Comparison of ENCODE assay signal across 2 worm cellular contexts in the genomic region with DNA sequence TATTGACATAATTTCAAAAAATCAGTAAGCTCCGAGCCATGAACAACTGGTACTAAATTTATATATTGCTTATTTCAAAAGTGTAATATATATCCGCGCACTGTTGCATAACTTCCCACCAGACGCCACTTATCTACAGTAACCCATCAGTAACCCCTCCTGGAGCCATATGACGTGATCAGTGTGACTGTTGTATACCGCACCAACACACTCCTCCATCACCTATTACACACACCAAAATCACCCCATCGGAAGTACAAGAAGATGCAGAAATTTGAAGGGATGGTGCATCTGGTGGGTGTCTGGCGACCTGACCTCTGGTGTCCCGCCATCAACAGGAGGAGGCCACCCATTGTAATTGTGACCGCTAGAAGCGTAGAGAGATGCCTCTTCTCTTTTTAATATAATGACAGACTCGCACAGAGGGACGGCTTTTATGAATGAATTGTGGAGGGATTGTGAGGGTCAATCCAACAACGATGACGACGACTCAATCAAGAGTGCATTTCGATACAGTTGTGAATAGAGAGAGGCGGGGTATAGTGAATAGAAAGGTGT.
TF ChIP-seq lines count a peak whose summit lies in the region.

No protein-coding gene starts in this region.

TF ChIP-seq in whole organism, late embryonic, 69 proteins besides CTCF, POLR2A, EP300 and RAD21 (continued from another document):
- no peak for TF ChIP-seq ceh-48 (tag; optimal IDR thresholded peaks at IDR 0.05; lab: Kevin White, UChicago)
- peak; percentile 49 for TF ChIP-seq sox-2 (GFP tag; IDR thresholded peaks at IDR 0.05; lab: Robert Waterston, UW)
- TF ChIP-seq unc-42 (tag; optimal IDR thresholded peaks at IDR 0.05; lab: Kevin White, UChicago) = no peak
- no peak for TF ChIP-seq tbx-7 (tag; optimal IDR thresholded peaks at IDR 0.05; lab: Kevin White, UChicago)
- TF ChIP-seq hlh-8 (tag; optimal IDR thresholded peaks at IDR 0.05; lab: Kevin White, UChicago) = peak; percentile 11
- no peak for TF ChIP-seq fax-1 (tag; optimal IDR thresholded peaks at IDR 0.05; lab: Kevin White, UChicago)
- TF ChIP-seq sox-4 (tag; optimal IDR thresholded peaks at IDR 0.05; lab: Kevin White, UChicago) = no peak
- no peak for TF ChIP-seq ceh-14 (tag; optimal IDR thresholded peaks at IDR 0.05; lab: Kevin White, UChicago)
- TF ChIP-seq unc-86 (tag; optimal IDR thresholded peaks at IDR 0.05; lab: Kevin White, UChicago) = no peak
- no peak for TF ChIP-seq hlh-30 (tag; optimal IDR thresholded peaks at IDR 0.05; lab: Kevin White, UChicago; ENCODE audit: insufficient read depth)
- no peak for TF ChIP-seq unc-3 (GFP tag; conservative IDR thresholded peaks at IDR 0.05; lab: Robert Waterston, UW)
- TF ChIP-seq unc-3 (tag; optimal IDR thresholded peaks at IDR 0.05; lab: Kevin White, UChicago) = no peak
- no peak for TF ChIP-seq ets-4 (tag; optimal IDR thresholded peaks at IDR 0.05; lab: Kevin White, UChicago)
- no peak for TF ChIP-seq nhr-232 (tag; optimal IDR thresholded peaks at IDR 0.05; lab: Kevin White, UChicago)
- no peak for TF ChIP-seq ceh-24 (tag; optimal IDR thresholded peaks at IDR 0.05; lab: Kevin White, UChicago)
- no peak for TF ChIP-seq che-1 (tag; optimal IDR thresholded peaks at IDR 0.05; lab: Kevin White, UChicago)
- TF ChIP-seq Y22D7AL.16 (tag; optimal IDR thresholded peaks at IDR 0.05; lab: Kevin White, UChicago) = no peak
- no peak for TF ChIP-seq ttx-3 (tag; optimal IDR thresholded peaks at IDR 0.05; lab: Kevin White, UChicago)
- no peak for TF ChIP-seq F13H6.1 (tag; optimal IDR thresholded peaks at IDR 0.05; lab: Kevin White, UChicago)
- TF ChIP-seq fkh-10 (GFP tag; optimal IDR thresholded peaks at IDR 0.05; lab: Kevin White, UChicago) = no peak
- peak; percentile 75 for TF ChIP-seq ref-2 (tag; optimal IDR thresholded peaks at IDR 0.05; lab: Kevin White, UChicago)
- no peak for TF ChIP-seq hlh-13 (GFP tag; optimal IDR thresholded peaks at IDR 0.05; lab: Kevin White, UChicago)
- no peak for TF ChIP-seq C38D4.7 (GFP tag; optimal IDR thresholded peaks at IDR 0.05; lab: Kevin White, UChicago)
- TF ChIP-seq nfya-1 (tag; optimal IDR thresholded peaks at IDR 0.05; lab: Kevin White, UChicago) = peak; percentile 25
- TF ChIP-seq ceh-19 (GFP tag; optimal IDR thresholded peaks at IDR 0.05; lab: Kevin White, UChicago) = no peak
- TF ChIP-seq npax-4 (tag; optimal IDR thresholded peaks at IDR 0.05; lab: Kevin White, UChicago) = no peak
- no peak for TF ChIP-seq zip-5 (tag; optimal IDR thresholded peaks at IDR 0.05; lab: Kevin White, UChicago)
- no peak for TF ChIP-seq K09A11.1 (tag; optimal IDR thresholded peaks at IDR 0.05; lab: Kevin White, UChicago; ENCODE audit: insufficient read depth)
- TF ChIP-seq syd-9 (tag; optimal IDR thresholded peaks at IDR 0.05; lab: Kevin White, UChicago) = no peak
- peak; percentile 40 for TF ChIP-seq ceh-31 (tag; optimal IDR thresholded peaks at IDR 0.05; lab: Kevin White, UChicago)
- TF ChIP-seq ceh-30 (tag; optimal IDR thresholded peaks at IDR 0.05; lab: Kevin White, UChicago) = no peak
- TF ChIP-seq unc-55 (GFP tag; optimal IDR thresholded peaks at IDR 0.05; lab: Kevin White, UChicago) = peak; percentile 46
- TF ChIP-seq ceh-18 (tag; optimal IDR thresholded peaks at IDR 0.05; lab: Kevin White, UChicago) = no peak
- TF ChIP-seq ceh-34 (tag; optimal IDR thresholded peaks at IDR 0.05; lab: Kevin White, UChicago) = no peak
- TF ChIP-seq T23F11.4 (GFP tag; optimal IDR thresholded peaks at IDR 0.05; lab: Kevin White, UChicago) = no peak
- TF ChIP-seq ceh-22 (tag; optimal IDR thresholded peaks at IDR 0.05; lab: Kevin White, UChicago) = no peak
- no peak for TF ChIP-seq pha-4 (tag; optimal IDR thresholded peaks at IDR 0.05; lab: Kevin White, UChicago)
- TF ChIP-seq ztf-16 (tag; optimal IDR thresholded peaks at IDR 0.05; lab: Kevin White, UChicago) = no peak
- no peak for TF ChIP-seq elt-2 (tag; optimal IDR thresholded peaks at IDR 0.05; lab: Kevin White, UChicago)
- TF ChIP-seq fkh-6 (tag; optimal IDR thresholded peaks at IDR 0.05; lab: Kevin White, UChicago) = no peak

TF ChIP-seq in whole organism, mixed stage, embryonic, 35 proteins besides CTCF, POLR2A, EP300 and RAD21 (continued from another document):
- TF ChIP-seq mep-1 (tag; optimal IDR thresholded peaks at IDR 0.05; lab: Kevin White, UChicago) = no peak
- peak; percentile 59 for TF ChIP-seq unc-62 (GFP tag; optimal IDR thresholded peaks at IDR 0.05; lab: Kevin White, UChicago)
- TF ChIP-seq pha-4 (tag; optimal IDR thresholded peaks at IDR 0.05; lab: Kevin White, UChicago) = no peak
- TF ChIP-seq mls-2 (tag; optimal IDR thresholded peaks at IDR 0.05; lab: Kevin White, UChicago) = peak; percentile 49
- TF ChIP-seq nhr-2 (tag; optimal IDR thresholded peaks at IDR 0.05; lab: Kevin White, UChicago) = peak; percentile 90
- no peak for TF ChIP-seq drap-1 (GFP tag; optimal IDR thresholded peaks at IDR 0.05; lab: Kevin White, UChicago)
- no peak for TF ChIP-seq blmp-1 (tag; optimal IDR thresholded peaks at IDR 0.05; lab: Kevin White, UChicago)
- no peak for TF ChIP-seq ztf-11 (tag; optimal IDR thresholded peaks at IDR 0.05; lab: Kevin White, UChicago)
